Fruit fly (Drosophila melanogaster) Kc167 (cell line): ENCODE measurements around the gene CG16985.

Source experiments
- h ChIP-seq: fragments of >200 bp; optimal IDR thresholded peaks from 3 replicates; lab custom pipeline; 2018; ENCODE audit warnings: missing external identifiers
- insv ChIP-seq: fragments of >200 bp; optimal IDR thresholded peaks from 3 replicates; lab custom pipeline; 2018; ENCODE audit warnings: missing external identifiers

DNA sequence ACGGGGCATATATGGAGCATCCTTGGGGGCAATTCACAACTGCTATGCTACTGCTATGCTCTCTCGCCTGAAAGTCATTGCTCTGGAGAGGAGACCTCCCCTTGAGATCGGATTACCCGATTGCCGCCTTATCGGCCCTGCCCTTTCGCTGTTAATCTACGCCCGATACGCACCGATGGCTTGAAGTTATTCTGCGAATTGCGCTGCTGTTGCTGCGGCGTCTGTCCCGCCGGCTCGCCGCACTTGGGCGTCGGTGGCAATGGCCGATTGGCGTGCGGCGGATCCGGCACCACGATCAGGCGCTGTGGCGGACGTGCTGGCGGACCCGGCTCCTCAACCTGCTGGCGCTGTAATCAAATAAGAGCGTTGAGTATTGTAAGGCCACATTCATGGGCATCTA, 33.1 kb upstream of the CG16985 start:
- TF ChIP-seq h (lab: Kevin White, UChicago) (no peak), insv (no peak)
